Worm (Caenorhabditis elegans) whole organism, early embryonic: ENCODE measurements around the gene hyls-1.

Source experiments
- F13C5.2 ChIP-seq: sonication (generic microtip); optimal IDR thresholded peaks from 2 replicates; lab custom pipeline; 2017; ENCODE audit warnings: mild to moderate bottlenecking, missing genetic modification characterization, inconsistent platforms, missing compliant biosample characterization
- aly-1 ChIP-seq: sonication (generic microtip); optimal IDR thresholded peaks from 2 replicates; lab custom pipeline; 2016; ENCODE audit warnings: missing genetic modification characterization, missing compliant biosample characterization
- ama-1 ChIP-seq: fragments of 150-350 bp; optimal IDR thresholded peaks from 2 replicates; lab custom pipeline; 2014
- ets-7 ChIP-seq: sonication (generic microtip); optimal IDR thresholded peaks from 2 replicates; lab custom pipeline; 2016; ENCODE audit warnings: missing genotype, missing genetic modification characterization, missing compliant biosample characterization
- flt-1 ChIP-seq: fragments of 200-800 bp; sonication (Bioruptor generic); IDR thresholded peaks from 2 replicates; pipeline ENCODE4 v1.3.6; 2022; ENCODE audit warnings: missing genetic modification characterization, missing compliant biosample characterization
- hmg-4 ChIP-seq: fragments of 200-800 bp; sonication (Bioruptor generic); optimal IDR thresholded peaks from 2 replicates; lab custom pipeline; 2018; ENCODE audit warnings: mild to moderate bottlenecking, missing genetic modification characterization, missing compliant biosample characterization
- hnd-1 ChIP-seq: sonication (generic microtip); optimal IDR thresholded peaks from 2 replicates; lab custom pipeline; 2016; ENCODE audit warnings: missing genetic modification characterization, missing compliant biosample characterization
- sea-1 ChIP-seq: fragments of 200-800 bp; sonication (Bioruptor generic); conservative IDR thresholded peaks from 2 replicates; pipeline ENCODE4 v1.3.6; 2022; ENCODE audit warnings: missing genetic modification characterization, missing compliant biosample characterization

- TF ChIP-seq aly-1 (tag; lab: Kevin White, UChicago) (no peak), ama-1 (no peak), ets-7 (tag; lab: Kevin White, UChicago) (no peak), F13C5.2 (tag; lab: Kevin White, UChicago) (no peak), flt-1 (GFP tag; lab: Robert Waterston, UW) (no peak), hmg-4 (GFP tag; lab: Kevin White, UChicago) (no peak), sea-1 (GFP tag; lab: Robert Waterston, UW) (no peak), hnd-1 (tag; lab: Kevin White, UChicago) (no peak)
Measured at ce11 chrV:7236694-7237093, 487 bp upstream of the hyls-1 start.
